Fruit fly (Drosophila melanogaster) whole organism, embryonic: ENCODE results near the gene Doc2.

Source experiments
- ATbp ChIP-seq: fragments of 200-800 bp; sonication (Bioruptor generic); optimal IDR thresholded peaks from 2 replicates; lab custom pipeline; 2017; ENCODE audit warnings: missing biosample characterization, mild to moderate bottlenecking, missing genetic modification characterization, missing genetic modification reagents
- Abd-B ChIP-seq: fragments of 200-800 bp; sonication (Bioruptor generic); optimal IDR thresholded peaks from 2 replicates; lab custom pipeline; 2018; ENCODE audit warnings: missing biosample characterization, mild to moderate bottlenecking, missing genetic modification characterization, moderate library complexity
- Adf1 ChIP-seq: fragments of 200-800 bp; sonication (Bioruptor generic); IDR thresholded peaks from 2 replicates; pipeline ENCODE4 v1.3.6; 2022; ENCODE audit warnings: missing biosample characterization, missing genetic modification characterization
- Atf-2 ChIP-seq: fragments of 200-800 bp; sonication (Bioruptor generic); optimal IDR thresholded peaks from 2 replicates; lab custom pipeline; 2016; ENCODE audit warnings: missing biosample characterization, missing genetic modification characterization
- Awh ChIP-seq: fragments of 200-800 bp; sonication (Bioruptor generic); IDR thresholded peaks from 2 replicates; pipeline ENCODE4, ENCODE4 v1.3.6; 2022; ENCODE audit warnings: missing biosample characterization, missing genetic modification characterization
- CG10274 ChIP-seq: fragments of 200-800 bp; sonication (Bioruptor generic); optimal IDR thresholded peaks from 3 replicates; lab custom pipeline; 2017; ENCODE audit warnings: missing biosample characterization, mild to moderate bottlenecking, missing genetic modification characterization
- CG12299 ChIP-seq: fragments of 200-800 bp; sonication (Bioruptor generic); optimal IDR thresholded peaks from 2 replicates; lab custom pipeline; 2018; ENCODE audit warnings: missing biosample characterization, mild to moderate bottlenecking, missing genetic modification characterization
- CG12769 ChIP-seq: fragments of 200-800 bp; sonication (Bioruptor generic); optimal IDR thresholded peaks from 2 replicates; lab custom pipeline; 2019; ENCODE audit warnings: missing biosample characterization, mild to moderate bottlenecking, missing genetic modification characterization, moderate library complexity
- CG13424 ChIP-seq: fragments of 200-800 bp; sonication (Bioruptor generic); optimal IDR thresholded peaks from 2 replicates; lab custom pipeline; 2019; ENCODE audit warnings: missing biosample characterization, mild to moderate bottlenecking, missing genetic modification characterization, moderate library complexity
- CG16813 ChIP-seq: fragments of 200-800 bp; sonication (Bioruptor generic); IDR thresholded peaks from 3 replicates; pipeline ENCODE4 v1.3.6; 2022; ENCODE audit warnings: missing biosample characterization, missing genetic modification characterization; ENCODE audit not compliant: partially characterized antibody
- CG2199 ChIP-seq: fragments of 200-800 bp; sonication (Bioruptor generic); IDR thresholded peaks from 3 replicates; pipeline ENCODE4 v1.3.6; 2022; ENCODE audit warnings: missing biosample characterization, missing genetic modification characterization
- CG33213 ChIP-seq: fragments of 200-800 bp; sonication (Bioruptor generic); optimal IDR thresholded peaks from 3 replicates; lab custom pipeline; 2016; ENCODE audit warnings: missing biosample characterization, missing genetic modification characterization
- CG3726 ChIP-seq: fragments of 200-800 bp; sonication (Bioruptor generic); IDR thresholded peaks from 3 replicates; pipeline ENCODE4, ENCODE4 v1.3.6; 2022; ENCODE audit warnings: missing biosample characterization, missing genetic modification characterization
- CG6272 ChIP-seq: fragments of 200-800 bp; sonication (Bioruptor generic); IDR thresholded peaks from 2 replicates; pipeline ENCODE4 v1.3.6; 2022; ENCODE audit warnings: missing biosample characterization, missing genetic modification characterization
- CG6854 ChIP-seq: fragments of 200-800 bp; sonication (Bioruptor generic); optimal IDR thresholded peaks from 3 replicates; lab custom pipeline; 2017; ENCODE audit warnings: missing biosample characterization, mild to moderate bottlenecking, missing genetic modification characterization
- CG7745 ChIP-seq: fragments of 200-800 bp; sonication (Bioruptor generic); optimal IDR thresholded peaks from 2 replicates; lab custom pipeline; 2018; ENCODE audit warnings: missing biosample characterization, mild to moderate bottlenecking, missing genetic modification characterization, moderate library complexity
- CoRest ChIP-seq: fragments of 200-800 bp; sonication (Bioruptor generic); optimal IDR thresholded peaks from 3 replicates; lab custom pipeline; 2018; ENCODE audit warnings: missing biosample characterization, mild to moderate bottlenecking, missing genetic modification characterization, moderate library complexity
- Drgx ChIP-seq: fragments of 200-800 bp; sonication (Bioruptor generic); IDR thresholded peaks from 2 replicates; pipeline ENCODE4 v1.3.6; 2022; ENCODE audit warnings: missing biosample characterization, missing genetic modification characterization
- HLH54F ChIP-seq: fragments of 200-800 bp; sonication (Bioruptor generic); optimal IDR thresholded peaks from 3 replicates; lab custom pipeline; 2016; ENCODE audit warnings: missing biosample characterization, missing genetic modification characterization
- Hand ChIP-seq: fragments of 200-800 bp; sonication (Bioruptor generic); optimal IDR thresholded peaks from 2 replicates; lab custom pipeline; 2017; ENCODE audit warnings: mild to moderate bottlenecking, missing biosample characterization, missing genetic modification reagents, missing genetic modification characterization
- HmgD ChIP-seq: fragments of 200-800 bp; sonication (Bioruptor generic); optimal IDR thresholded peaks from 3 replicates; lab custom pipeline; 2016; ENCODE audit warnings: missing biosample characterization, missing genetic modification characterization
- Hr39 ChIP-seq: fragments of >200 bp; optimal IDR thresholded peaks from 2 replicates; lab custom pipeline; 2017
- Med ChIP-seq: fragments of 200-800 bp; sonication (Bioruptor generic); peaks from one replicate; lab custom pipeline; 2016; ENCODE audit warnings: missing biosample characterization, missing genetic modification characterization, mild to moderate bottlenecking, inconsistent platforms, moderate library complexity
- NC2β ChIP-seq: fragments of 200-800 bp; sonication (Bioruptor generic); optimal IDR thresholded peaks from 2 replicates; lab custom pipeline; 2016; ENCODE audit warnings: missing biosample characterization, missing genetic modification characterization
- Opbp ChIP-seq: fragments of 200-800 bp; sonication (Bioruptor generic); IDR thresholded peaks from 3 replicates; pipeline ENCODE4 v1.3.6; 2022; ENCODE audit warnings: missing biosample characterization, missing genetic modification characterization; ENCODE audit not compliant: partially characterized antibody
- PHDP ChIP-seq: fragments of 200-800 bp; sonication (Bioruptor generic); optimal IDR thresholded peaks from 3 replicates; lab custom pipeline; 2018; ENCODE audit warnings: missing biosample characterization, mild to moderate bottlenecking, missing genetic modification characterization, moderate library complexity
- Tbp ChIP-seq: fragments of >200 bp; optimal IDR thresholded peaks from 2 replicates; lab custom pipeline; 2018; ENCODE audit warnings: missing biosample characterization, missing genetic modification characterization
- aop ChIP-seq: fragments of 200-800 bp; sonication (Bioruptor generic); IDR thresholded peaks from 2 replicates; pipeline ENCODE4 v1.3.6; 2022; ENCODE audit warnings: missing biosample characterization, missing genetic modification characterization
- chif ChIP-seq, 2 experiments: fragments of 200-800 bp; sonication (Bioruptor generic); optimal IDR thresholded peaks; 3 replicates each; lab custom pipeline; 2016; ENCODE audit warnings: missing biosample characterization in 2 of 2, missing genetic modification characterization in 2 of 2
- crc ChIP-seq: fragments of 200-800 bp; sonication (Bioruptor generic); optimal IDR thresholded peaks from 2 replicates; lab custom pipeline; 2016; ENCODE audit warnings: missing biosample characterization, missing genetic modification characterization
- crol ChIP-seq: fragments of 200-800 bp; sonication (Bioruptor generic); IDR thresholded peaks from 2 replicates; pipeline ENCODE4 v1.3.6; 2022; ENCODE audit warnings: missing biosample characterization, missing genetic modification characterization
- cwo ChIP-seq: fragments of 200-800 bp; sonication (Bioruptor generic); optimal IDR thresholded peaks from 3 replicates; lab custom pipeline; 2017; ENCODE audit warnings: missing biosample characterization, missing genetic modification characterization, mild to moderate bottlenecking, moderate library complexity, missing genetic modification reagents
- fu2 ChIP-seq: fragments of 200-800 bp; sonication (Bioruptor generic); optimal IDR thresholded peaks from 2 replicates; lab custom pipeline; 2016; ENCODE audit warnings: missing biosample characterization, missing genetic modification characterization
- hb ChIP-seq: fragments of 200-800 bp; sonication (Bioruptor generic); IDR thresholded peaks from 3 replicates; pipeline ENCODE4 v1.3.6; 2022; ENCODE audit warnings: missing biosample characterization, missing genetic modification characterization; ENCODE audit not compliant: partially characterized antibody
- hkb ChIP-seq, 2 experiments: fragments of 200-800 bp in 1 of 2; fragments of >200 bp in 1 of 2; sonication (Bioruptor generic) in 1 of 2; IDR thresholded peaks in 1 of 2; optimal IDR thresholded peaks in 1 of 2; 2 replicates each; pipeline versions ENCODE4 v1.3.6 to Lab custom; 2017 to 2022; ENCODE audit warnings: missing biosample characterization in 1 of 2, missing genetic modification characterization in 1 of 2
- knrl ChIP-seq: fragments of 200-800 bp; sonication (Bioruptor generic); IDR thresholded peaks from 3 replicates; pipeline ENCODE4 v1.3.6; 2022; ENCODE audit warnings: missing biosample characterization, missing genetic modification characterization; ENCODE audit not compliant: partially characterized antibody
- lov ChIP-seq, 2 experiments: fragments of 200-800 bp in 1 of 2; fragments of >200 bp in 1 of 2; sonication (Bioruptor generic) in 1 of 2; IDR thresholded peaks in 1 of 2; optimal IDR thresholded peaks in 1 of 2; 2 replicates in 1 of 2; 3 replicates in 1 of 2; pipeline versions ENCODE4 v1.3.6 to Lab custom; 2017 to 2022; ENCODE audit warnings: missing biosample characterization in 1 of 2, missing genetic modification characterization in 1 of 2
- mld ChIP-seq: fragments of 200-800 bp; sonication (Bioruptor generic); IDR thresholded peaks from 3 replicates; pipeline ENCODE4 v1.3.6; 2022; ENCODE audit warnings: missing biosample characterization, missing genetic modification characterization; ENCODE audit not compliant: partially characterized antibody
- nerfin-1 ChIP-seq: fragments of 200-800 bp; sonication (Bioruptor generic); optimal IDR thresholded peaks from 3 replicates; lab custom pipeline; 2019; ENCODE audit warnings: missing biosample characterization, mild to moderate bottlenecking, missing genetic modification characterization, moderate library complexity
- ranshi ChIP-seq: fragments of 200-800 bp; sonication (Bioruptor generic); IDR thresholded peaks from 2 replicates; pipeline ENCODE4 v1.3.6; 2022; ENCODE audit warnings: missing biosample characterization, missing genetic modification characterization
- sens ChIP-seq: fragments of 200-800 bp; sonication (Bioruptor generic); peaks from one replicate; lab custom pipeline; 2016; ENCODE audit warnings: missing biosample characterization, missing genetic modification characterization
- trem ChIP-seq: fragments of 200-800 bp; optimal IDR thresholded peaks from 3 replicates; lab custom pipeline; 2019; ENCODE audit warnings: missing biosample characterization, mild to moderate bottlenecking, missing genetic modification characterization, moderate library complexity
- trh ChIP-seq: fragments of 200-800 bp; sonication (Bioruptor generic); optimal IDR thresholded peaks from 2 replicates; lab custom pipeline; 2016; ENCODE audit warnings: missing biosample characterization, missing genetic modification characterization
- tx ChIP-seq: fragments of 200-800 bp; sonication (Bioruptor generic); optimal IDR thresholded peaks from 2 replicates; lab custom pipeline; 2016; ENCODE audit warnings: missing biosample characterization, missing genetic modification characterization
- unpg ChIP-seq: fragments of 200-800 bp; sonication (Bioruptor generic); optimal IDR thresholded peaks from 3 replicates; lab custom pipeline; 2018; ENCODE audit warnings: missing biosample characterization, mild to moderate bottlenecking, missing genetic modification characterization, moderate library complexity
- wor ChIP-seq: fragments of 200-800 bp; sonication (Bioruptor generic); IDR thresholded peaks from 2 replicates; pipeline ENCODE4 v1.3.6; 2022; ENCODE audit warnings: missing biosample characterization, missing genetic modification characterization
- zfh1 ChIP-seq: fragments of 200-800 bp; sonication (Bioruptor generic); IDR thresholded peaks from 3 replicates; pipeline ENCODE4 v1.3.6; 2022; ENCODE audit warnings: missing biosample characterization, missing genetic modification characterization

Doc2 gene

dm6 chr3L:8996899-8997685, 22.0 kb downstream of the Doc2 start:
- no peak for TF ChIP-seq HmgD (GFP tag; lab: Kevin White, UChicago)
- TF ChIP-seq NC2β (GFP tag; lab: Kevin White, UChicago) = no peak
- peak; percentile 38 for TF ChIP-seq CG6854
- no peak for TF ChIP-seq hkb (optimal IDR thresholded peaks at IDR 0.05; lab: Kevin White, UChicago)
- 0 out of 2 replicates have a peak, but pooled peaks have one; percentile 24 for TF ChIP-seq hkb (GFP tag; IDR thresholded peaks at IDR 0.05; lab: Robert Waterston, UW)
- no peak for TF ChIP-seq Hr39 (lab: Kevin White, UChicago)
- no peak for TF ChIP-seq CG6272
- TF ChIP-seq Awh (GFP tag; lab: Robert Waterston, UW) = 0 out of 2 replicates have a peak, but pooled peaks have one; percentile 24
- TF ChIP-seq nerfin-1 (tag; lab: Kevin White, UChicago) = peak; percentile 16
- TF ChIP-seq unpg (GFP tag; lab: Kevin White, UChicago) = no peak
- TF ChIP-seq crol (GFP tag; lab: Robert Waterston, UW) = peak; percentile 85
- TF ChIP-seq Med = peak; percentile 75
- no peak for TF ChIP-seq tx (GFP tag; lab: Kevin White, UChicago)
- TF ChIP-seq zfh1 (GFP tag; lab: Robert Waterston, UW) = 0 out of 3 replicates have a peak, but pooled peaks have one; percentile 15
- TF ChIP-seq ATbp (GFP tag; lab: Kevin White, UChicago) = no peak
- no peak for TF ChIP-seq CG12769 (tag; lab: Kevin White, UChicago)
- no peak for TF ChIP-seq CG3726 (GFP tag; lab: Robert Waterston, UW)
- peak; percentile 35; the same call in 1 of the 2 replicates for TF ChIP-seq Drgx (GFP tag; lab: Robert Waterston, UW)
- no peak for TF ChIP-seq lov (optimal IDR thresholded peaks at IDR 0.05; lab: Kevin White, UChicago)
- 0 out of 3 replicates have a peak, but pooled peaks have one; percentile 48 for TF ChIP-seq lov (GFP tag; IDR thresholded peaks at IDR 0.05; lab: Robert Waterston, UW)
- no peak for TF ChIP-seq hb (GFP tag; lab: Robert Waterston, UW)
- no peak for TF ChIP-seq knrl (GFP tag; lab: Robert Waterston, UW)
- TF ChIP-seq Adf1 (GFP tag; lab: Robert Waterston, UW) = peak; percentile 5; the same call in 1 of the 2 replicates
- TF ChIP-seq Hand = no peak
- TF ChIP-seq sens (GFP tag; lab: Kevin White, UChicago) = peak; percentile 55
- TF ChIP-seq crc (GFP tag; lab: Kevin White, UChicago) = no peak
- TF ChIP-seq mld (GFP tag; lab: Robert Waterston, UW) = no peak
- TF ChIP-seq Opbp (GFP tag; lab: Robert Waterston, UW) = peak; percentile 44; the same call in 2 of the 3 replicates
- TF ChIP-seq, all 482 proteins: peak for 12

- TF ChIP-seq CG33213 (peak; percentile 29), Tbp (no peak), Atf-2 (no peak), fu2 (peak; percentile 24), CG16813 (GFP tag; lab: Robert Waterston, UW) (no peak), ranshi (GFP tag; lab: Robert Waterston, UW) (peak; percentile 62; the same call in 1 of the 2 replicates), trem (peak; percentile 44), wor (GFP tag; lab: Robert Waterston, UW) (peak; percentile 60), HLH54F (peak; percentile 60), Abd-B (peak; percentile 58), CG10274 (no peak), aop (GFP tag; lab: Robert Waterston, UW) (no peak), CG7745 (tag; lab: Kevin White, UChicago) (no peak), CoRest (tag; lab: Kevin White, UChicago) (no peak), CG13424 (tag; lab: Kevin White, UChicago) (peak; percentile 60), cwo (GFP tag; lab: Kevin White, UChicago) (peak; percentile 12), chif (GFP tag; optimal IDR thresholded peaks at IDR 0.05; lab: Kevin White, UChicago) (peak; percentile 20 to 62), trh (GFP tag; lab: Kevin White, UChicago) (no peak), CG2199 (GFP tag; lab: Robert Waterston, UW) (0 out of 3 replicates have a peak, but pooled peaks have one; percentile 42), Adf1 (GFP tag; lab: Robert Waterston, UW) (no peak), PHDP (tag; lab: Kevin White, UChicago) (peak; percentile 49), CG12299 (tag; lab: Kevin White, UChicago) (no peak)
Measured at dm6 chr3L:8996173-8996767, 22.8 kb downstream of the Doc2 start.
